Fruit fly (Drosophila melanogaster) whole organism, embryonic: ENCODE measurements around the gene CG14072.
A peak's percentile ranks its signal among the peaks of the same experiment; 100 is the strongest.

ENCODE experiments used
- Ada2b ChIP-seq: fragments of 200-800 bp; sonication (Bioruptor generic); IDR thresholded peaks from 2 replicates; pipeline ENCODE4 v1.3.6; 2022; ENCODE audit warnings: missing biosample characterization, missing genetic modification characterization
- B-H2 ChIP-seq: fragments of 200-800 bp; sonication (Bioruptor generic); optimal IDR thresholded peaks from 2 replicates; lab custom pipeline; 2018; ENCODE audit warnings: missing biosample characterization, mild to moderate bottlenecking, missing genetic modification characterization
- BEAF-32 ChIP-seq: fragments of 200-800 bp; sonication (Bioruptor generic); optimal IDR thresholded peaks from 3 replicates; lab custom pipeline; 2017; ENCODE audit warnings: missing biosample characterization, missing genetic modification characterization, mild to moderate bottlenecking, moderate library complexity, missing genetic modification reagents
- CG10147 ChIP-seq: fragments of 200-800 bp; sonication (Bioruptor generic); optimal IDR thresholded peaks from 2 replicates; lab custom pipeline; 2019; ENCODE audit warnings: missing biosample characterization, mild to moderate bottlenecking, missing genetic modification characterization, moderate library complexity
- CG10543 ChIP-seq: fragments of 200-800 bp; sonication (Bioruptor generic); optimal IDR thresholded peaks from 3 replicates; lab custom pipeline; 2017; ENCODE audit warnings: missing biosample characterization, mild to moderate bottlenecking, missing genetic modification characterization, moderate library complexity
- CG10565 ChIP-seq: fragments of 200-800 bp; sonication (Bioruptor generic); optimal IDR thresholded peaks from 3 replicates; lab custom pipeline; 2016; ENCODE audit warnings: missing biosample characterization, mild to moderate bottlenecking, missing genetic modification characterization
- CG11504 ChIP-seq: fragments of 200-800 bp; sonication (Bioruptor generic); optimal IDR thresholded peaks from 3 replicates; lab custom pipeline; 2019; ENCODE audit warnings: missing biosample characterization, mild to moderate bottlenecking, missing genetic modification characterization, moderate library complexity
- CG11695 ChIP-seq: fragments of 200-800 bp; sonication (Bioruptor generic); IDR thresholded peaks from 3 replicates; pipeline ENCODE4 v1.3.6; 2022; ENCODE audit warnings: missing biosample characterization, missing genetic modification characterization
- CG12299 ChIP-seq: fragments of 200-800 bp; sonication (Bioruptor generic); optimal IDR thresholded peaks from 2 replicates; lab custom pipeline; 2018; ENCODE audit warnings: missing biosample characterization, mild to moderate bottlenecking, missing genetic modification characterization
- CG1233 ChIP-seq: fragments of 200-800 bp; sonication (Bioruptor generic); optimal IDR thresholded peaks from 4 replicates; lab custom pipeline; 2018; ENCODE audit warnings: missing biosample characterization, mild to moderate bottlenecking, missing genetic modification characterization
- CG13287 ChIP-seq: fragments of 200-800 bp; sonication (Bioruptor generic); IDR thresholded peaks from 2 replicates; pipeline ENCODE4 v1.3.6; 2022; ENCODE audit warnings: missing biosample characterization, missing genetic modification characterization; ENCODE audit not compliant: partially characterized antibody
- CG13775 ChIP-seq: fragments of 200-800 bp; sonication (Bioruptor generic); optimal IDR thresholded peaks from 3 replicates; lab custom pipeline; 2017; ENCODE audit warnings: missing biosample characterization, mild to moderate bottlenecking, missing genetic modification characterization
- CG15479 ChIP-seq: fragments of 200-800 bp; sonication (Bioruptor generic); optimal IDR thresholded peaks from 3 replicates; lab custom pipeline; 2019; ENCODE audit warnings: missing biosample characterization, mild to moderate bottlenecking, missing genetic modification characterization, moderate library complexity
- CG17912 ChIP-seq: fragments of 200-800 bp; sonication (Bioruptor generic); optimal IDR thresholded peaks from 2 replicates; lab custom pipeline; 2018; ENCODE audit warnings: missing biosample characterization, mild to moderate bottlenecking, missing genetic modification characterization
- CG1832 ChIP-seq: fragments of 200-800 bp; sonication (Bioruptor generic); optimal IDR thresholded peaks from 2 replicates; lab custom pipeline; 2017; ENCODE audit warnings: missing biosample characterization, mild to moderate bottlenecking, missing genetic modification characterization, inconsistent platforms
- CG18599 ChIP-seq: fragments of 200-800 bp; sonication (Bioruptor generic); optimal IDR thresholded peaks from 3 replicates; lab custom pipeline; 2017; ENCODE audit warnings: missing biosample characterization, missing genetic modification characterization, mild to moderate bottlenecking, moderate library complexity, missing genetic modification reagents
- CG3065 ChIP-seq: fragments of 200-800 bp; sonication (Bioruptor generic); optimal IDR thresholded peaks from 2 replicates; lab custom pipeline; 2016; ENCODE audit warnings: missing biosample characterization, missing genetic modification characterization
- CG33213 ChIP-seq: fragments of 200-800 bp; sonication (Bioruptor generic); optimal IDR thresholded peaks from 3 replicates; lab custom pipeline; 2016; ENCODE audit warnings: missing biosample characterization, missing genetic modification characterization
- CG34422 ChIP-seq: fragments of 200-800 bp; sonication (Bioruptor generic); IDR thresholded peaks from 3 replicates; pipeline ENCODE4 v1.3.6; 2022; ENCODE audit warnings: missing biosample characterization, missing genetic modification characterization
- CG5180 ChIP-seq: fragments of 200-800 bp; sonication (Bioruptor generic); optimal IDR thresholded peaks from 3 replicates; lab custom pipeline; 2017; ENCODE audit warnings: missing biosample characterization, missing genetic modification characterization, mild to moderate bottlenecking, moderate library complexity, missing genetic modification reagents
- CG5245 ChIP-seq: fragments of 200-800 bp; sonication (Bioruptor generic); optimal IDR thresholded peaks from 3 replicates; lab custom pipeline; 2016; ENCODE audit warnings: missing biosample characterization, missing genetic modification characterization
- CG6813 ChIP-seq: fragments of 200-800 bp; sonication (Bioruptor generic); optimal IDR thresholded peaks from 2 replicates; lab custom pipeline; 2017; ENCODE audit warnings: missing biosample characterization, missing genetic modification characterization, mild to moderate bottlenecking, moderate library complexity, missing genetic modification reagents
- CG7786 ChIP-seq: fragments of 200-800 bp; sonication (Bioruptor generic); optimal IDR thresholded peaks from 2 replicates; lab custom pipeline; 2016; ENCODE audit warnings: missing biosample characterization, missing genetic modification characterization
- CG7839 ChIP-seq: fragments of 200-800 bp; sonication (Bioruptor generic); optimal IDR thresholded peaks from 3 replicates; lab custom pipeline; 2018; ENCODE audit warnings: missing biosample characterization, mild to moderate bottlenecking, missing genetic modification characterization, moderate library complexity
- CG8359 ChIP-seq: fragments of 200-800 bp; sonication (Bioruptor generic); optimal IDR thresholded peaks from 2 replicates; lab custom pipeline; 2017; ENCODE audit warnings: missing biosample characterization, mild to moderate bottlenecking, missing genetic modification characterization, borderline replicate concordance
- CG9609 ChIP-seq: fragments of 200-800 bp; sonication (Bioruptor generic); optimal IDR thresholded peaks from 3 replicates; lab custom pipeline; 2016; ENCODE audit warnings: missing biosample characterization, missing genetic modification characterization
- CG9797 ChIP-seq: fragments of 200-800 bp; sonication (Bioruptor generic); optimal IDR thresholded peaks from 3 replicates; lab custom pipeline; 2018; ENCODE audit warnings: missing biosample characterization, mild to moderate bottlenecking, missing genetic modification characterization
- Dfd ChIP-seq, 2 experiments: fragments of >200 bp; optimal IDR thresholded peaks; 2 replicates each; lab custom pipeline; 2017; ENCODE audit warnings: missing biosample characterization in 2 of 2, missing genetic modification characterization in 2 of 2
- Fer2 ChIP-seq: fragments of 200-800 bp; sonication (Bioruptor generic); optimal IDR thresholded peaks from 2 replicates; lab custom pipeline; 2018; ENCODE audit warnings: missing biosample characterization, mild to moderate bottlenecking, missing genetic modification characterization, moderate library complexity
- Jarid2 ChIP-seq: fragments of 200-800 bp; sonication (Bioruptor generic); optimal IDR thresholded peaks from 3 replicates; lab custom pipeline; 2017; ENCODE audit warnings: mild to moderate bottlenecking, missing biosample characterization, missing genetic modification reagents, missing genetic modification characterization
- MTF-1 ChIP-seq: fragments of 200-800 bp; sonication (Bioruptor generic); optimal IDR thresholded peaks from 2 replicates; lab custom pipeline; 2018; ENCODE audit warnings: missing biosample characterization, mild to moderate bottlenecking, missing genetic modification characterization, borderline replicate concordance
- Max ChIP-seq: fragments of 200-800 bp; sonication (Bioruptor generic); optimal IDR thresholded peaks from 2 replicates; lab custom pipeline; 2016; ENCODE audit warnings: missing biosample characterization, mild to moderate bottlenecking, missing genetic modification characterization
- Nf-YB ChIP-seq: fragments of 200-800 bp; sonication (Bioruptor generic); optimal IDR thresholded peaks from 3 replicates; lab custom pipeline; 2019; ENCODE audit warnings: missing biosample characterization, mild to moderate bottlenecking, missing genetic modification characterization, moderate library complexity
- Nf-YC ChIP-seq: fragments of 200-800 bp; optimal IDR thresholded peaks from 3 replicates; lab custom pipeline; 2019; ENCODE audit warnings: missing biosample characterization, mild to moderate bottlenecking, missing genetic modification characterization, moderate library complexity
- Oaz ChIP-seq: fragments of 200-800 bp; sonication (Bioruptor generic); IDR thresholded peaks from 2 replicates; pipeline ENCODE4 v1.3.6; 2022; ENCODE audit warnings: missing biosample characterization, missing genetic modification characterization
- Rfx ChIP-seq: fragments of 200-800 bp; sonication (Bioruptor generic); IDR thresholded peaks from 2 replicates; pipeline ENCODE4 v1.3.6; 2022; ENCODE audit warnings: missing biosample characterization, missing genetic modification characterization
- Rx ChIP-seq: fragments of 200-800 bp; sonication (Bioruptor generic); IDR thresholded peaks from 2 replicates; pipeline ENCODE4 v1.3.6; 2022; ENCODE audit warnings: missing biosample characterization, missing genetic modification characterization
- Sox100B ChIP-seq: fragments of 200-800 bp; sonication (Bioruptor generic); optimal IDR thresholded peaks from 3 replicates; lab custom pipeline; 2018; ENCODE audit warnings: missing biosample characterization, mild to moderate bottlenecking, missing genetic modification characterization
- Vsx1 ChIP-seq: fragments of 200-800 bp; sonication (Bioruptor generic); optimal IDR thresholded peaks from 2 replicates; lab custom pipeline; 2017; ENCODE audit warnings: missing biosample characterization, mild to moderate bottlenecking, missing genetic modification characterization, missing genetic modification reagents
- eve ChIP-seq, 2 experiments: fragments of >200 bp; optimal IDR thresholded peaks; 2 replicates each; lab custom pipeline; 2017; ENCODE audit warnings: missing biosample characterization in 2 of 2, missing genetic modification characterization in 2 of 2
- ftz-f1 ChIP-seq: fragments of 200-800 bp; sonication (Bioruptor generic); optimal IDR thresholded peaks from 2 replicates; lab custom pipeline; 2016; ENCODE audit warnings: missing biosample characterization, missing genetic modification characterization
- grau ChIP-seq: fragments of 200-800 bp; optimal IDR thresholded peaks from 3 replicates; lab custom pipeline; 2019; ENCODE audit warnings: missing biosample characterization, mild to moderate bottlenecking, missing genetic modification characterization, moderate library complexity
- ind ChIP-seq: fragments of 200-800 bp; sonication (Bioruptor generic); optimal IDR thresholded peaks from 3 replicates; lab custom pipeline; 2016; ENCODE audit warnings: missing biosample characterization, missing genetic modification characterization
- jing ChIP-seq: fragments of 200-800 bp; sonication (Bioruptor generic); optimal IDR thresholded peaks from 2 replicates; lab custom pipeline; 2018; ENCODE audit warnings: missing biosample characterization, mild to moderate bottlenecking, missing genetic modification characterization
- kah ChIP-seq: fragments of 200-800 bp; sonication (Bioruptor generic); optimal IDR thresholded peaks from 2 replicates; lab custom pipeline; 2018; ENCODE audit warnings: missing biosample characterization, mild to moderate bottlenecking, missing genetic modification characterization
- mirr ChIP-seq: fragments of 200-800 bp; sonication (Bioruptor generic); optimal IDR thresholded peaks from 3 replicates; lab custom pipeline; 2018; ENCODE audit warnings: missing biosample characterization, mild to moderate bottlenecking, missing genetic modification characterization
- pho ChIP-seq: fragments of 200-800 bp; sonication (Bioruptor generic); optimal IDR thresholded peaks from 2 replicates; lab custom pipeline; 2016; ENCODE audit warnings: missing biosample characterization, missing genetic modification characterization
- ranshi ChIP-seq: fragments of 200-800 bp; sonication (Bioruptor generic); IDR thresholded peaks from 2 replicates; pipeline ENCODE4 v1.3.6; 2022; ENCODE audit warnings: missing biosample characterization, missing genetic modification characterization
- rib ChIP-seq: fragments of 200-800 bp; sonication (Bioruptor generic); IDR thresholded peaks from 2 replicates; pipeline ENCODE4 v1.3.6; 2022; ENCODE audit warnings: missing biosample characterization, missing genetic modification characterization
- sna ChIP-seq: fragments of 200-800 bp; sonication (Bioruptor generic); IDR thresholded peaks from 2 replicates; pipeline ENCODE4 v1.3.6; 2022; ENCODE audit warnings: missing biosample characterization, missing genetic modification characterization; ENCODE audit not compliant: partially characterized antibody
- vnd ChIP-seq: fragments of 200-800 bp; sonication (Bioruptor generic); IDR thresholded peaks from 3 replicates; pipeline ENCODE4 v1.3.6; 2022; ENCODE audit warnings: missing biosample characterization, missing genetic modification characterization; ENCODE audit not compliant: partially characterized antibody
- wdn ChIP-seq: fragments of 200-800 bp; sonication (Bioruptor generic); IDR thresholded peaks from 2 replicates; pipeline ENCODE4 v1.3.6; 2022; ENCODE audit warnings: missing biosample characterization, missing genetic modification characterization

The CG14072 gene

dm6 chr2L:10968009-10968383 is 31.5 kb downstream of the CG14072 start (continued):
- TF ChIP-seq CG7839 (tag; lab: Kevin White, UChicago) (no peak), rib (GFP tag; lab: Robert Waterston, UW) (no peak), CG3065 (GFP tag; lab: Kevin White, UChicago) (no peak), Jarid2 (GFP tag; lab: Kevin White, UChicago) (no peak), CG13287 (GFP tag; lab: Robert Waterston, UW) (peak; percentile 28; the same call in 1 of the 2 replicates), CG10147 (no peak), ind (GFP tag; lab: Kevin White, UChicago) (no peak), grau (no peak), Fer2 (tag; lab: Kevin White, UChicago) (no peak), CG13775 (GFP tag; lab: Kevin White, UChicago) (no peak), CG9609 (GFP tag; lab: Kevin White, UChicago) (no peak), ftz-f1 (no peak), CG10565 (GFP tag; lab: Kevin White, UChicago) (no peak), CG9797 (GFP tag; lab: Kevin White, UChicago) (peak; percentile 68), jing (GFP tag; lab: Kevin White, UChicago) (no peak), Rx (GFP tag; lab: Robert Waterston, UW) (no peak), BEAF-32 (peak; percentile 22), CG15479 (no peak), Sox100B (GFP tag; lab: Kevin White, UChicago) (no peak), vnd (GFP tag; lab: Robert Waterston, UW) (no peak), Ada2b (GFP tag; lab: Robert Waterston, UW) (no peak), CG1233 (GFP tag; lab: Kevin White, UChicago) (no peak), CG5180 (GFP tag; lab: Kevin White, UChicago) (no peak), CG11695 (GFP tag; lab: Robert Waterston, UW) (no peak), mirr (GFP tag; lab: Kevin White, UChicago) (no peak), sna (no peak), B-H2 (GFP tag; lab: Kevin White, UChicago) (no peak), Oaz (GFP tag; lab: Robert Waterston, UW) (no peak), Vsx1 (no peak), kah (GFP tag; lab: Kevin White, UChicago) (no peak), CG17912 (GFP tag; lab: Kevin White, UChicago) (no peak), Dfd (GFP tag; optimal IDR thresholded peaks at IDR 0.05; lab: Kevin White, UChicago) (no peak), wdn (GFP tag; lab: Robert Waterston, UW) (no peak), pho (GFP tag; lab: Kevin White, UChicago) (no peak), CG34422 (GFP tag; lab: Robert Waterston, UW) (peak; percentile 7; the same call in 1 of the 3 replicates), CG18599 (no peak), CG11504 (tag; lab: Kevin White, UChicago) (no peak)

- TF ChIP-seq Nf-YB = no peak
- peak; percentile 38 for TF ChIP-seq Max
- peak; percentile 10 for TF ChIP-seq CG33213 (GFP tag; lab: Kevin White, UChicago)
- no peak for TF ChIP-seq CG1832 (GFP tag; lab: Kevin White, UChicago)
- no peak for TF ChIP-seq CG5245 (GFP tag; lab: Kevin White, UChicago)
- TF ChIP-seq MTF-1 (GFP tag; lab: Kevin White, UChicago) = no peak
- TF ChIP-seq eve (GFP tag; optimal IDR thresholded peaks at IDR 0.05; lab: Kevin White, UChicago) = no peak
- TF ChIP-seq ranshi (GFP tag; lab: Robert Waterston, UW) = no peak
- TF ChIP-seq Nf-YC (tag; lab: Kevin White, UChicago) = peak; percentile 44
- TF ChIP-seq CG8359 (GFP tag; lab: Kevin White, UChicago) = no peak
- TF ChIP-seq CG7786 (GFP tag; lab: Kevin White, UChicago) = no peak
- no peak for TF ChIP-seq CG10543 (GFP tag; lab: Kevin White, UChicago)
- no peak for TF ChIP-seq CG6813 (GFP tag; lab: Kevin White, UChicago)
- peak; percentile 8 for TF ChIP-seq CG12299 (tag; lab: Kevin White, UChicago)
- no peak for TF ChIP-seq Rfx (GFP tag; lab: Robert Waterston, UW)
These were observed 33.7 kb downstream of the CG14072 start, which contains the start of the genes Tmem214 and YL-1 for dm6 chr2L:10970134-10970533. TSS of gene Tmem214 (minus strand) at chr2L:10970275. TSS of gene YL-1 (plus strand) at chr2L:10970443.
